Fruit fly (Drosophila melanogaster) whole organism: ENCODE data around the gene yip7.

ENCODE experiments used
- CG8478 ChIP-seq: fragments of >200 bp; optimal IDR thresholded peaks from 2 replicates; lab custom pipeline; 2018; ENCODE audit warnings: inconsistent platforms
- Dll ChIP-seq: fragments of >200 bp; optimal IDR thresholded peaks from 2 replicates; lab custom pipeline; 2017
- EcR ChIP-seq, 2 experiments: fragments of >200 bp; optimal IDR thresholded peaks; 2 replicates each; lab custom pipeline; 2017; ENCODE audit warnings: missing biosample characterization in 2 of 2, missing genetic modification characterization in 2 of 2, missing genetic modification reagents in 2 of 2
- pan ChIP-seq: fragments of >200 bp; optimal IDR thresholded peaks from 2 replicates; lab custom pipeline; 2017
- psq ChIP-seq: fragments of >200 bp; optimal IDR thresholded peaks from 2 replicates; lab custom pipeline; 2017
- usp ChIP-seq: fragments of >200 bp; optimal IDR thresholded peaks from 2 replicates; lab custom pipeline; 2017; ENCODE audit warnings: missing biosample characterization, missing genetic modification characterization, mixed read lengths

- TF ChIP-seq usp (GFP tag; lab: Kevin White, UChicago) = no peak
- no peak for TF ChIP-seq psq (lab: Kevin White, UChicago)
- no peak for TF ChIP-seq CG8478
- TF ChIP-seq pan (lab: Kevin White, UChicago) = no peak
- TF ChIP-seq EcR (GFP tag; optimal IDR thresholded peaks at IDR 0.05; lab: Kevin White, UChicago) = no peak
- TF ChIP-seq Dll (lab: Kevin White, UChicago) = no peak
Observed at dm6 chr3L:6022142-6022541, 12.9 kb upstream of the yip7 start.
